Fruit fly (Drosophila melanogaster) whole organism, prepupa: ENCODE measurements around the gene hfp.

Experiments used
- CG10631 ChIP-seq: fragments of 200-800 bp; sonication (Bioruptor generic); optimal IDR thresholded peaks from 2 replicates; lab custom pipeline; 2016; ENCODE audit warnings: missing biosample characterization, missing genetic modification characterization
- CG10669 ChIP-seq: fragments of 200-800 bp; sonication (Bioruptor generic); optimal IDR thresholded peaks from 3 replicates; lab custom pipeline; 2018; ENCODE audit warnings: missing biosample characterization, mild to moderate bottlenecking, missing genetic modification characterization, moderate library complexity
- CG11762 ChIP-seq: fragments of 200-800 bp; sonication (Bioruptor generic); optimal IDR thresholded peaks from 3 replicates; lab custom pipeline; 2016; ENCODE audit warnings: missing biosample characterization, missing genetic modification characterization; ENCODE audit not compliant: insufficient read depth
- CG11902 ChIP-seq: fragments of 200-800 bp; sonication (Bioruptor generic); optimal IDR thresholded peaks from 3 replicates; lab custom pipeline; 2016; ENCODE audit warnings: missing biosample characterization, missing genetic modification characterization
- CG15336 ChIP-seq: fragments of 200-800 bp; sonication (Bioruptor generic); IDR thresholded peaks from 2 replicates; pipeline ENCODE4 v1.3.6; 2022; ENCODE audit warnings: missing biosample characterization, missing genetic modification characterization
- CG1621 ChIP-seq: fragments of 200-800 bp; sonication (Bioruptor generic); optimal IDR thresholded peaks from 3 replicates; lab custom pipeline; 2018; ENCODE audit warnings: missing biosample characterization, mild to moderate bottlenecking, missing genetic modification characterization
- CG16779 ChIP-seq: fragments of 200-800 bp; sonication (Bioruptor generic); optimal IDR thresholded peaks from 3 replicates; lab custom pipeline; 2017; ENCODE audit warnings: missing biosample characterization, mild to moderate bottlenecking, missing genetic modification characterization
- CG3032 ChIP-seq: fragments of 200-800 bp; optimal IDR thresholded peaks from 2 replicates; lab custom pipeline; 2019; ENCODE audit warnings: missing biosample characterization, mild to moderate bottlenecking, missing genetic modification characterization, moderate library complexity
- CG31627 ChIP-seq: fragments of 200-800 bp; sonication (Bioruptor generic); optimal IDR thresholded peaks from 3 replicates; lab custom pipeline; 2016; ENCODE audit warnings: missing biosample characterization, missing genetic modification characterization
- CG32006 ChIP-seq: fragments of 200-800 bp; sonication (Bioruptor generic); optimal IDR thresholded peaks from 3 replicates; lab custom pipeline; 2017; ENCODE audit warnings: missing biosample characterization, mild to moderate bottlenecking, missing genetic modification characterization
- CG34406 ChIP-seq: fragments of 200-800 bp; sonication (Bioruptor generic); optimal IDR thresholded peaks from 3 replicates; lab custom pipeline; 2016; ENCODE audit warnings: missing biosample characterization, missing genetic modification characterization
- CG4318 ChIP-seq: fragments of 200-800 bp; sonication (Bioruptor generic); optimal IDR thresholded peaks from 3 replicates; lab custom pipeline; 2017; ENCODE audit warnings: missing biosample characterization, mild to moderate bottlenecking, missing genetic modification characterization
- CG6163 ChIP-seq: fragments of 200-800 bp; sonication (Bioruptor generic); IDR thresholded peaks from 3 replicates; pipeline ENCODE4 v1.3.6; 2022; ENCODE audit warnings: missing biosample characterization, missing genetic modification characterization
- CG6276 ChIP-seq: fragments of 200-800 bp; sonication (Bioruptor generic); optimal IDR thresholded peaks from 2 replicates; lab custom pipeline; 2017; ENCODE audit warnings: missing biosample characterization, mild to moderate bottlenecking, missing genetic modification characterization
- CG6792 ChIP-seq: fragments of 200-800 bp; sonication (Bioruptor generic); optimal IDR thresholded peaks from 3 replicates; lab custom pipeline; 2016; ENCODE audit warnings: missing biosample characterization, missing genetic modification characterization
- CG6808 ChIP-seq: fragments of 200-800 bp; sonication (Bioruptor generic); optimal IDR thresholded peaks from 3 replicates; lab custom pipeline; 2017; ENCODE audit warnings: missing biosample characterization, missing genetic modification characterization, mild to moderate bottlenecking, moderate library complexity, missing genetic modification reagents
- CG6854 ChIP-seq: fragments of 200-800 bp; sonication (Bioruptor generic); optimal IDR thresholded peaks from 2 replicates; lab custom pipeline; 2017; ENCODE audit warnings: missing biosample characterization, mild to moderate bottlenecking, missing genetic modification characterization
- CG7368 ChIP-seq: fragments of 200-800 bp; sonication (Bioruptor generic); optimal IDR thresholded peaks from 3 replicates; lab custom pipeline; 2016; ENCODE audit warnings: missing biosample characterization, missing genetic modification characterization
- CG8119 ChIP-seq: fragments of 200-800 bp; sonication (Bioruptor generic); IDR thresholded peaks from 3 replicates; pipeline ENCODE4 v1.3.6; 2022; ENCODE audit warnings: missing biosample characterization, missing genetic modification characterization
- CG8319 ChIP-seq: fragments of 200-800 bp; sonication (Bioruptor generic); optimal IDR thresholded peaks from 3 replicates; lab custom pipeline; 2016; ENCODE audit warnings: missing biosample characterization, missing genetic modification characterization
- CG8632 ChIP-seq: fragments of 200-800 bp; sonication (Bioruptor generic); optimal IDR thresholded peaks from 3 replicates; lab custom pipeline; 2016; ENCODE audit warnings: missing biosample characterization, missing genetic modification characterization
- CG9139 ChIP-seq: fragments of 200-800 bp; sonication (Bioruptor generic); optimal IDR thresholded peaks from 3 replicates; lab custom pipeline; 2017; ENCODE audit warnings: missing biosample characterization, mild to moderate bottlenecking, missing genetic modification characterization
- Eip78C ChIP-seq: fragments of 200-800 bp; sonication (Bioruptor generic); peaks from one replicate; lab custom pipeline; 2016; ENCODE audit warnings: missing biosample characterization, missing genetic modification characterization
- Eip93F ChIP-seq: fragments of 200-800 bp; sonication (Bioruptor generic); optimal IDR thresholded peaks from 2 replicates; lab custom pipeline; 2016; ENCODE audit warnings: missing biosample characterization, mild to moderate bottlenecking, missing genetic modification characterization
- Ets21C ChIP-seq: fragments of 200-800 bp; sonication (Bioruptor generic); optimal IDR thresholded peaks from 3 replicates; lab custom pipeline; 2016; ENCODE audit warnings: missing biosample characterization, missing genetic modification characterization
- Ets96B ChIP-seq: fragments of 200-800 bp; optimal IDR thresholded peaks from 2 replicates; lab custom pipeline; 2019; ENCODE audit warnings: missing biosample characterization, mild to moderate bottlenecking, missing genetic modification characterization, moderate library complexity
- Gug ChIP-seq: fragments of 200-800 bp; sonication (Bioruptor generic); IDR thresholded peaks from 2 replicates; pipeline ENCODE4 v1.3.6; 2022; ENCODE audit warnings: missing biosample characterization, missing genetic modification characterization
- Hr38 ChIP-seq: sonication (Bioruptor generic); optimal IDR thresholded peaks from 2 replicates; lab custom pipeline; 2016; ENCODE audit warnings: missing biosample characterization, missing genetic modification characterization
- Hr39 ChIP-seq: fragments of 200-800 bp; sonication (Bioruptor generic); optimal IDR thresholded peaks from 2 replicates; lab custom pipeline; 2016; ENCODE audit warnings: missing biosample characterization, missing genetic modification characterization
- Lpt ChIP-seq: fragments of 200-800 bp; sonication (Bioruptor generic); optimal IDR thresholded peaks from 3 replicates; lab custom pipeline; 2016; ENCODE audit warnings: missing biosample characterization, missing genetic modification characterization
- Met ChIP-seq: fragments of 200-800 bp; sonication (Bioruptor generic); optimal IDR thresholded peaks from 3 replicates; lab custom pipeline; 2016; ENCODE audit warnings: missing biosample characterization, missing genetic modification characterization
- Sox102F ChIP-seq: fragments of 200-800 bp; sonication (Bioruptor generic); optimal IDR thresholded peaks from 2 replicates; lab custom pipeline; 2016; ENCODE audit warnings: missing biosample characterization, mild to moderate bottlenecking, missing genetic modification characterization
- Sox14 ChIP-seq: fragments of 200-800 bp; sonication (Bioruptor generic); optimal IDR thresholded peaks from 3 replicates; lab custom pipeline; 2016; ENCODE audit warnings: missing biosample characterization, missing genetic modification characterization
- acj6 ChIP-seq: fragments of 200-800 bp; sonication (Bioruptor generic); optimal IDR thresholded peaks from 3 replicates; lab custom pipeline; 2016; ENCODE audit warnings: missing biosample characterization, missing genetic modification characterization
- cyc ChIP-seq: fragments of 200-800 bp; sonication (Bioruptor generic); optimal IDR thresholded peaks from 3 replicates; lab custom pipeline; 2016; ENCODE audit warnings: missing biosample characterization, missing genetic modification characterization
- dac ChIP-seq: fragments of 200-800 bp; sonication (Bioruptor generic); optimal IDR thresholded peaks from 2 replicates; lab custom pipeline; 2017; ENCODE audit warnings: missing biosample characterization, mild to moderate bottlenecking, missing genetic modification characterization
- dsx ChIP-seq: fragments of 200-800 bp; optimal IDR thresholded peaks from 3 replicates; lab custom pipeline; 2019; ENCODE audit warnings: missing biosample characterization, mild to moderate bottlenecking, missing genetic modification characterization, moderate library complexity; ENCODE audit not compliant: poor library complexity, severe bottlenecking
- eg ChIP-seq: fragments of 200-800 bp; sonication (Bioruptor generic); IDR thresholded peaks from 3 replicates; pipeline ENCODE4 v1.3.6; 2022; ENCODE audit warnings: missing biosample characterization, missing genetic modification characterization
- esn ChIP-seq: fragments of 200-800 bp; sonication (Bioruptor generic); optimal IDR thresholded peaks from 2 replicates; lab custom pipeline; 2016; ENCODE audit warnings: missing biosample characterization, mild to moderate bottlenecking, missing genetic modification characterization, moderate library complexity
- fd59A ChIP-seq: fragments of 200-800 bp; sonication (Bioruptor generic); optimal IDR thresholded peaks from 2 replicates; lab custom pipeline; 2017; ENCODE audit warnings: missing biosample characterization, mild to moderate bottlenecking, missing genetic modification characterization, missing genetic modification reagents
- fd85E ChIP-seq: fragments of 200-800 bp; sonication (Bioruptor generic); optimal IDR thresholded peaks from 3 replicates; lab custom pipeline; 2016; ENCODE audit warnings: missing biosample characterization, missing genetic modification characterization
- fkh ChIP-seq: fragments of 200-800 bp; sonication (Bioruptor generic); optimal IDR thresholded peaks from 3 replicates; lab custom pipeline; 2017; ENCODE audit warnings: missing biosample characterization, mild to moderate bottlenecking, missing genetic modification characterization, moderate library complexity
- lz ChIP-seq: fragments of 200-800 bp; sonication (Bioruptor generic); optimal IDR thresholded peaks from 3 replicates; lab custom pipeline; 2016; ENCODE audit warnings: missing biosample characterization, missing genetic modification characterization
- net ChIP-seq: fragments of 200-800 bp; sonication (Bioruptor generic); optimal IDR thresholded peaks from 3 replicates; lab custom pipeline; 2016; ENCODE audit warnings: missing biosample characterization, missing genetic modification characterization
- pdm3 ChIP-seq: fragments of 200-800 bp; sonication (Bioruptor generic); optimal IDR thresholded peaks from 3 replicates; lab custom pipeline; 2016; ENCODE audit warnings: missing biosample characterization, missing genetic modification characterization
- spab ChIP-seq: fragments of 200-800 bp; sonication (Bioruptor generic); optimal IDR thresholded peaks from 2 replicates; lab custom pipeline; 2017; ENCODE audit warnings: missing biosample characterization, mild to moderate bottlenecking, missing genetic modification characterization, missing genetic modification reagents
- ss ChIP-seq, 2 experiments: fragments of 200-800 bp; sonication (Bioruptor generic); optimal IDR thresholded peaks; 2 replicates in 1 of 2; 3 replicates in 1 of 2; lab custom pipeline; 2017 to 2018; ENCODE audit warnings: mild to moderate bottlenecking in 2 of 2, missing biosample characterization in 2 of 2, missing genetic modification characterization in 2 of 2, moderate library complexity in 1 of 2
- svp ChIP-seq: fragments of 200-800 bp; sonication (Bioruptor generic); peaks from one replicate; lab custom pipeline; 2016; ENCODE audit warnings: missing biosample characterization, missing genetic modification characterization

The hfp gene

dm6 chr3L:1484747-1485146, 17.6 kb downstream of the hfp start (continued):
- TF ChIP-seq dsx (no peak), CG31627 (GFP tag; lab: Kevin White, UChicago) (no peak), CG1621 (tag; lab: Kevin White, UChicago) (no peak), pdm3 (GFP tag; lab: Kevin White, UChicago) (no peak), Hr38 (GFP tag; lab: Kevin White, UChicago) (no peak), Ets96B (tag; lab: Kevin White, UChicago) (peak; percentile 56), CG15336 (GFP tag; lab: Robert Waterston, UW) (no peak), esn (GFP tag; lab: Kevin White, UChicago) (no peak), CG11762 (no peak), Ets21C (GFP tag; lab: Kevin White, UChicago) (no peak), eg (GFP tag; lab: Robert Waterston, UW) (no peak), CG8319 (no peak), fd85E (no peak), CG10669 (GFP tag; lab: Kevin White, UChicago) (peak; percentile 28), CG10631 (GFP tag; lab: Kevin White, UChicago) (peak; percentile 2), CG6854 (GFP tag; lab: Kevin White, UChicago) (no peak), Eip78C (GFP tag; lab: Kevin White, UChicago) (peak; percentile 40), Gug (GFP tag; lab: Robert Waterston, UW) (peak; percentile 18; the same call in 1 of the 2 replicates), ss (GFP tag; optimal IDR thresholded peaks at IDR 0.05; lab: Kevin White, UChicago) (no peak), svp (peak; percentile 62), fd59A (GFP tag; lab: Kevin White, UChicago) (no peak), CG6276 (GFP tag; lab: Kevin White, UChicago) (peak; percentile 9), fkh (GFP tag; lab: Kevin White, UChicago) (no peak), lz (GFP tag; lab: Kevin White, UChicago) (no peak), Hr39 (GFP tag; lab: Kevin White, UChicago) (no peak), Sox102F (GFP tag; lab: Kevin White, UChicago) (no peak), CG7368 (GFP tag; lab: Kevin White, UChicago) (no peak), CG11902 (GFP tag; lab: Kevin White, UChicago) (no peak), CG8632 (GFP tag; lab: Kevin White, UChicago) (no peak), CG6792 (GFP tag; lab: Kevin White, UChicago) (no peak), CG4318 (GFP tag; lab: Kevin White, UChicago) (no peak), CG8119 (no peak), dac (no peak), Sox14 (no peak), CG34406 (GFP tag; lab: Kevin White, UChicago) (no peak), cyc (GFP tag; lab: Kevin White, UChicago) (peak; percentile 29), spab (peak; percentile 36), Met (GFP tag; lab: Kevin White, UChicago) (no peak), CG9139 (GFP tag; lab: Kevin White, UChicago) (no peak), CG6808 (GFP tag; lab: Kevin White, UChicago) (peak; percentile 28), acj6 (GFP tag; lab: Kevin White, UChicago) (no peak)

dm6 chr3L:1478998-1479680, 23.3 kb downstream of the hfp start:
- TF ChIP-seq acj6 (GFP tag; lab: Kevin White, UChicago) (peak; percentile 54), ss (GFP tag; optimal IDR thresholded peaks at IDR 0.05; lab: Kevin White, UChicago) (no peak), fd85E (no peak), CG8632 (GFP tag; lab: Kevin White, UChicago) (peak; percentile 34), svp (no peak), Lpt (GFP tag; lab: Kevin White, UChicago) (no peak), CG6808 (GFP tag; lab: Kevin White, UChicago) (peak; percentile 35), CG10669 (GFP tag; lab: Kevin White, UChicago) (peak; percentile 36), dac (no peak), CG1621 (tag; lab: Kevin White, UChicago) (peak; percentile 62), CG3032 (tag; lab: Kevin White, UChicago) (peak; percentile 60), CG9139 (GFP tag; lab: Kevin White, UChicago) (no peak), Sox102F (GFP tag; lab: Kevin White, UChicago) (peak; percentile 42), net (GFP tag; lab: Kevin White, UChicago) (peak; percentile 8), CG10631 (GFP tag; lab: Kevin White, UChicago) (peak; percentile 16), CG8119 (peak; percentile 40; the same call in 1 of the 3 replicates), CG6792 (GFP tag; lab: Kevin White, UChicago) (peak; percentile 45), CG16779 (tag; lab: Kevin White, UChicago) (no peak), Eip93F (no peak), CG6163 (GFP tag; lab: Robert Waterston, UW) (peak; percentile 78), CG31627 (GFP tag; lab: Kevin White, UChicago) (peak; percentile 68), cyc (GFP tag; lab: Kevin White, UChicago) (peak; percentile 49), CG6854 (GFP tag; lab: Kevin White, UChicago) (no peak), CG32006 (peak; percentile 36), CG7368 (GFP tag; lab: Kevin White, UChicago) (no peak)
